Fruit fly (Drosophila melanogaster) whole organism, wandering third instar larva: ENCODE measurements around the gene ush.

Source experiments
- CG9705 ChIP-seq: fragments of 200-800 bp; sonication (Bioruptor generic); optimal IDR thresholded peaks from 2 replicates; lab custom pipeline; 2018; ENCODE audit warnings: missing biosample characterization, mild to moderate bottlenecking, missing genetic modification characterization
- CrebA ChIP-seq: fragments of 200-800 bp; sonication (Bioruptor generic); optimal IDR thresholded peaks from 2 replicates; lab custom pipeline; 2016; ENCODE audit warnings: missing biosample characterization, mild to moderate bottlenecking, missing genetic modification characterization, borderline replicate concordance
- Dif ChIP-seq: fragments of 200-275, 200-300 bp; sonication (Bioruptor generic); optimal IDR thresholded peaks from 2 replicates; lab custom pipeline; 2018; ENCODE audit warnings: missing biosample characterization, missing genetic modification characterization; ENCODE audit not compliant: partially characterized antibody
- Hr78 ChIP-seq: fragments of >200 bp; optimal IDR thresholded peaks from 2 replicates; lab custom pipeline; 2017; ENCODE audit warnings: missing biosample characterization, missing genetic modification characterization
- Jra ChIP-seq: sonication (Bioruptor generic); optimal IDR thresholded peaks from 2 replicates; lab custom pipeline; 2016; ENCODE audit warnings: missing biosample characterization, missing genetic modification characterization
- Mio ChIP-seq: sonication (Bioruptor generic); optimal IDR thresholded peaks from 2 replicates; lab custom pipeline; 2016; ENCODE audit warnings: missing biosample characterization, missing genetic modification characterization
- Vsx2 ChIP-seq: fragments of 200-300, 225-300 bp; sonication (Bioruptor generic); optimal IDR thresholded peaks from 2 replicates; lab custom pipeline; 2018; ENCODE audit warnings: missing biosample characterization, missing genetic modification characterization; ENCODE audit not compliant: partially characterized antibody
- brk ChIP-seq: fragments of 200-800 bp; sonication (Bioruptor generic); optimal IDR thresholded peaks from 2 replicates; lab custom pipeline; 2016; ENCODE audit warnings: missing biosample characterization, mild to moderate bottlenecking, missing genetic modification characterization
- pan ChIP-seq: fragments of >200 bp; optimal IDR thresholded peaks from 2 replicates; lab custom pipeline; 2017
- usp ChIP-seq: fragments of >200 bp; optimal IDR thresholded peaks from 2 replicates; lab custom pipeline; 2017; ENCODE audit warnings: missing biosample characterization, missing genetic modification characterization

- no peak for TF ChIP-seq CG9705 (GFP tag; lab: Kevin White, UChicago)
- no peak for TF ChIP-seq Vsx2 (GFP tag; lab: Kevin White, UChicago)
- TF ChIP-seq Hr78 (GFP tag; lab: Kevin White, UChicago) = no peak
- no peak for TF ChIP-seq CrebA
- no peak for TF ChIP-seq Jra (GFP tag; lab: Kevin White, UChicago)
- no peak for TF ChIP-seq Mio
- TF ChIP-seq brk = no peak
- no peak for TF ChIP-seq Dif (GFP tag; lab: Kevin White, UChicago)
- TF ChIP-seq usp (GFP tag; lab: Kevin White, UChicago) = no peak
- no peak for TF ChIP-seq pan
Measured at dm6 chr2L:506443-506842, 30.4 kb downstream of the ush start.
